Worm (Caenorhabditis elegans) whole organism, L2 larva: Measurements from ENCODE around the gene C10B5.1.

Experiments
- C34F6.9 ChIP-seq: fragments of 150-350 bp; optimal IDR thresholded peaks from 2 replicates; lab custom pipeline; 2014; ENCODE audit warnings: missing biosample characterization, missing genetic modification characterization
- F13H6.1 ChIP-seq: sonication (generic microtip); optimal IDR thresholded peaks from 2 replicates; lab custom pipeline; 2016; ENCODE audit warnings: missing genetic modification characterization, missing compliant biosample characterization
- R02D3.7 ChIP-seq: fragments of 150-350 bp; optimal IDR thresholded peaks from 2 replicates; lab custom pipeline; 2014; ENCODE audit warnings: missing biosample characterization, missing genetic modification characterization
- Y55F3AM.14 ChIP-seq: fragments of 200-800 bp; sonication (Bioruptor generic); optimal IDR thresholded peaks from 2 replicates; lab custom pipeline; 2018; ENCODE audit warnings: mild to moderate bottlenecking, missing genetic modification characterization, missing compliant biosample characterization
- ZK546.5 ChIP-seq: sonication (generic microtip); optimal IDR thresholded peaks from 2 replicates; lab custom pipeline; 2017; ENCODE audit warnings: missing biosample characterization, missing genetic modification characterization
- ama-1 ChIP-seq: fragments of 150-350 bp; optimal IDR thresholded peaks from 2 replicates; lab custom pipeline; 2018; ENCODE audit warnings: inconsistent platforms
- blmp-1 ChIP-seq: sonication (generic microtip); optimal IDR thresholded peaks from 2 replicates; lab custom pipeline; 2017; ENCODE audit warnings: missing genetic modification characterization, mild to moderate bottlenecking, missing compliant biosample characterization, antibody characterized with exemption, moderate library complexity; ENCODE audit not compliant: insufficient read depth
- ceh-16 ChIP-seq: fragments of 150-350 bp; optimal IDR thresholded peaks from 2 replicates; lab custom pipeline; 2014; ENCODE audit warnings: missing biosample characterization, missing genetic modification characterization
- ceh-82 ChIP-seq: fragments of 150-350 bp; optimal IDR thresholded peaks from 2 replicates; lab custom pipeline; 2014; ENCODE audit warnings: missing biosample characterization, missing genetic modification characterization
- dmd-4 ChIP-seq: sonication (generic microtip); optimal IDR thresholded peaks from 2 replicates; lab custom pipeline; 2017; ENCODE audit warnings: missing biosample characterization, missing genetic modification characterization
- egl-27 ChIP-seq: sonication (generic microtip); optimal IDR thresholded peaks from 3 replicates; lab custom pipeline; 2017; ENCODE audit warnings: missing biosample characterization, missing genetic modification reagents, missing genetic modification characterization
- elt-1 ChIP-seq: fragments of 150-350 bp; optimal IDR thresholded peaks from 2 replicates; lab custom pipeline; 2014; ENCODE audit warnings: missing biosample characterization, missing genetic modification characterization
- fos-1 ChIP-seq: fragments of 150-350 bp; optimal IDR thresholded peaks from 2 replicates; lab custom pipeline; 2014; ENCODE audit warnings: missing biosample characterization, missing genetic modification characterization
- gmeb-1 ChIP-seq: fragments of 150-350 bp; optimal IDR thresholded peaks from 2 replicates; lab custom pipeline; 2014; ENCODE audit warnings: missing biosample characterization, missing genetic modification characterization
- lin-11 ChIP-seq: fragments of 150-350 bp; sonication (generic microtip); optimal IDR thresholded peaks from 2 replicates; lab custom pipeline; 2014; ENCODE audit warnings: missing biosample characterization, missing genetic modification characterization, inconsistent platforms, mixed read lengths
- lin-13 ChIP-seq: fragments of 150-350 bp; optimal IDR thresholded peaks from 2 replicates; lab custom pipeline; 2014; ENCODE audit warnings: missing biosample characterization, missing genetic modification reagents, missing genetic modification characterization
- lin-39 ChIP-seq: fragments of 150-350 bp; optimal IDR thresholded peaks from 2 replicates; lab custom pipeline; 2014; ENCODE audit warnings: missing biosample characterization, missing genetic modification reagents, missing genetic modification characterization
- lsy-2 ChIP-seq, 2 experiments: fragments of 150-350 bp in 1 of 2; sonication (generic microtip) in 1 of 2; optimal IDR thresholded peaks; 2 replicates each; lab custom pipeline; 2014 to 2017; ENCODE audit warnings: missing biosample characterization in 2 of 2, missing genetic modification characterization in 2 of 2
- mdl-1 ChIP-seq, 2 experiments: fragments of 150-350 bp in 1 of 2; sonication (generic microtip) in 1 of 2; optimal IDR thresholded peaks; 2 replicates each; lab custom pipeline; 2017; ENCODE audit warnings: missing biosample characterization in 2 of 2, missing genetic modification characterization in 2 of 2
- nhr-10 ChIP-seq: sonication (generic microtip); optimal IDR thresholded peaks from 2 replicates; lab custom pipeline; 2017; ENCODE audit warnings: missing biosample characterization, missing genetic modification characterization
- nhr-11 ChIP-seq: fragments of 150-350 bp; optimal IDR thresholded peaks from 2 replicates; lab custom pipeline; 2014; ENCODE audit warnings: missing biosample characterization, missing genetic modification characterization
- nhr-12 ChIP-seq: fragments of 150-350 bp; optimal IDR thresholded peaks from 2 replicates; lab custom pipeline; 2014; ENCODE audit warnings: missing biosample characterization, missing genetic modification characterization
- nhr-129 ChIP-seq: fragments of 150-350 bp; optimal IDR thresholded peaks from 2 replicates; lab custom pipeline; 2014; ENCODE audit warnings: missing biosample characterization, missing genetic modification characterization
- nhr-21 ChIP-seq: fragments of 150-350 bp; optimal IDR thresholded peaks from 2 replicates; lab custom pipeline; 2014; ENCODE audit warnings: missing biosample characterization, missing genetic modification characterization
- nhr-23 ChIP-seq: fragments of 150-350 bp; optimal IDR thresholded peaks from 2 replicates; lab custom pipeline; 2014; ENCODE audit warnings: missing biosample characterization, missing genetic modification reagents, missing genetic modification characterization
- nhr-25 ChIP-seq: fragments of 150-350 bp; sonication (generic microtip); optimal IDR thresholded peaks from 3 replicates; lab custom pipeline; 2014; ENCODE audit warnings: missing biosample characterization, missing genetic modification characterization
- nhr-6 ChIP-seq: fragments of 150-350 bp; optimal IDR thresholded peaks from 2 replicates; lab custom pipeline; 2014; ENCODE audit warnings: missing biosample characterization, missing genetic modification characterization
- peb-1 ChIP-seq: fragments of 150-350 bp; optimal IDR thresholded peaks from 2 replicates; lab custom pipeline; 2014; ENCODE audit warnings: missing biosample characterization, missing genetic modification characterization
- sem-4 ChIP-seq: fragments of 150-350 bp; optimal IDR thresholded peaks from 2 replicates; lab custom pipeline; 2014; ENCODE audit warnings: missing biosample characterization, missing genetic modification reagents, missing genetic modification characterization
- sma-3 ChIP-seq: sonication (generic microtip); optimal IDR thresholded peaks from 2 replicates; lab custom pipeline; 2016; ENCODE audit warnings: missing genetic modification reagents, missing genetic modification characterization, missing compliant biosample characterization
- sma-9 ChIP-seq, 2 experiments: fragments of 150-350 bp in 1 of 2; sonication (generic microtip) in 1 of 2; optimal IDR thresholded peaks; 2 replicates each; lab custom pipeline; 2014 to 2016; ENCODE audit warnings: missing genetic modification characterization in 2 of 2, mild to moderate bottlenecking in 1 of 2, missing biosample characterization in 1 of 2, missing compliant biosample characterization in 1 of 2, missing genetic modification reagents in 1 of 2, moderate library complexity in 1 of 2
- unc-39 ChIP-seq: fragments of 150-350 bp; optimal IDR thresholded peaks from 2 replicates; lab custom pipeline; 2014; ENCODE audit warnings: missing biosample characterization, missing genetic modification characterization
- unc-55 ChIP-seq: fragments of 150-350 bp; sonication (generic microtip); optimal IDR thresholded peaks from 3 replicates; lab custom pipeline; 2014; ENCODE audit warnings: missing biosample characterization, missing genetic modification reagents, missing genetic modification characterization
- unc-62 ChIP-seq: fragments of 150-350 bp; optimal IDR thresholded peaks from 2 replicates; lab custom pipeline; 2014; ENCODE audit warnings: missing biosample characterization, missing genetic modification reagents, missing genetic modification characterization
- zag-1 ChIP-seq: fragments of 150-350 bp; optimal IDR thresholded peaks from 2 replicates; lab custom pipeline; 2014; ENCODE audit warnings: missing biosample characterization, missing genetic modification characterization
- ztf-1 ChIP-seq: fragments of 200-800 bp; sonication (Bioruptor generic); conservative IDR thresholded peaks from 2 replicates; pipeline ENCODE4 v1.3.6; 2022; ENCODE audit warnings: missing genetic modification characterization, missing compliant biosample characterization

Gene C10B5.1

ce11 chrV:8610633-8611404 lies 29.8 kb downstream of the C10B5.1 start, which contains the start of gene fip-4:
Gene fip-4 (minus strand): TSS chrV:8611268.
- TF ChIP-seq sma-9 (GFP tag; optimal IDR thresholded peaks at IDR 0.05; lab: Kevin White, UChicago) (peak; percentile 70), sma-9 (tag; optimal IDR thresholded peaks at IDR 0.05; lab: Kevin White, UChicago) (no peak), lsy-2 (tag; optimal IDR thresholded peaks at IDR 0.05; lab: Kevin White, UChicago) (peak in 1 of 2 experiments; percentile 22), sem-4 (tag; lab: Kevin White, UChicago) (peak; percentile 28), R02D3.7 (no peak), fos-1 (tag; lab: Kevin White, UChicago) (peak; percentile 43), sma-3 (GFP tag; lab: Kevin White, UChicago) (peak; percentile 29), nhr-11 (tag; lab: Kevin White, UChicago) (no peak), ama-1 (peak; percentile 55), nhr-25 (tag; lab: Kevin White, UChicago) (peak; percentile 79), mdl-1 (tag; optimal IDR thresholded peaks at IDR 0.05; lab: Kevin White, UChicago) (peak in 1 of 2 experiments; percentile 34), F13H6.1 (tag; lab: Kevin White, UChicago) (peak; percentile 7), C34F6.9 (tag; lab: Kevin White, UChicago) (peak; percentile 45), dmd-4 (tag; lab: Kevin White, UChicago) (no peak), ceh-82 (tag; lab: Kevin White, UChicago) (no peak), unc-62 (no peak), nhr-12 (no peak), unc-39 (tag; lab: Kevin White, UChicago) (no peak), Y55F3AM.14 (GFP tag; lab: Kevin White, UChicago) (no peak), blmp-1 (tag; lab: Kevin White, UChicago) (peak; percentile 98), nhr-21 (tag; lab: Kevin White, UChicago) (peak; percentile 44), nhr-129 (peak; percentile 46), gmeb-1 (no peak), nhr-10 (tag; lab: Kevin White, UChicago) (no peak), ztf-1 (no peak)

DNA sequence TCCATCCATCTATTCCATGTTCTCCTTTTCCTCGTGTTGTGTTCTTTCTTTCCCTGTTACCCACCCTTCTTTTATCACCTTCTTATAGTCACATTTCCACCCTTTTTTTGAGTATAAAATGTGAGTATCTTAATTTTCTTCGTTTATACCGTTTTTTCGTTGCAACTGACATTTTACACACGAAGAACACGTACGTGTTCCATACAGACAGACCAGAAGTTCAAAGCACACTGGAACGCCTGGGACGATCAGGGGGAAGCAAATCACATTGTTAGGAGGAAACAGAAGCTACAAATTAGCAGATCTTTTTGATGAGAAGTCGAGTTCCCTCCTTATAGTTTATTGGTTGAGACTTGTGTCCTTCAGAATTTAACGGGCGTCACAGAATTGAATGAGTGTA lies 34.6 kb downstream of the C10B5.1 start:
- TF ChIP-seq sma-3 (GFP tag; lab: Kevin White, UChicago): no peak
- no peak for TF ChIP-seq lin-13
- TF ChIP-seq ceh-82 (tag; lab: Kevin White, UChicago): no peak
- TF ChIP-seq unc-62: no peak
- TF ChIP-seq gmeb-1: no peak
- no peak for TF ChIP-seq Y55F3AM.14 (GFP tag; lab: Kevin White, UChicago)
- TF ChIP-seq zag-1: no peak
- no peak for TF ChIP-seq nhr-21 (tag; lab: Kevin White, UChicago)
- TF ChIP-seq R02D3.7: no peak
- no peak for TF ChIP-seq unc-55 (GFP tag; lab: Kevin White, UChicago)
- no peak for TF ChIP-seq blmp-1 (tag; lab: Kevin White, UChicago)
- no peak for TF ChIP-seq fos-1 (tag; lab: Kevin White, UChicago)
- no peak for TF ChIP-seq ama-1
- no peak for TF ChIP-seq peb-1
- TF ChIP-seq nhr-129: no peak
- no peak for TF ChIP-seq lin-11 (tag; lab: Kevin White, UChicago)
- TF ChIP-seq elt-1 (tag; lab: Kevin White, UChicago): no peak
- TF ChIP-seq egl-27 (tag; lab: Kevin White, UChicago): no peak
- TF ChIP-seq dmd-4 (tag; lab: Kevin White, UChicago): no peak
- TF ChIP-seq, all 48 proteins: peak for 0

ce11 chrV:8618738-8619137 lies 37.7 kb downstream of the C10B5.1 start, which contains the start of gene grd-5:
Gene grd-5 (plus strand): TSS chrV:8619032.
- TF ChIP-seq nhr-23: no peak
- no peak for TF ChIP-seq ceh-16
- TF ChIP-seq sma-9 (GFP tag; optimal IDR thresholded peaks at IDR 0.05; lab: Kevin White, UChicago): peak; percentile 39
- no peak for TF ChIP-seq sma-9 (tag; optimal IDR thresholded peaks at IDR 0.05; lab: Kevin White, UChicago)
- no peak for TF ChIP-seq C34F6.9 (tag; lab: Kevin White, UChicago)

DNA sequence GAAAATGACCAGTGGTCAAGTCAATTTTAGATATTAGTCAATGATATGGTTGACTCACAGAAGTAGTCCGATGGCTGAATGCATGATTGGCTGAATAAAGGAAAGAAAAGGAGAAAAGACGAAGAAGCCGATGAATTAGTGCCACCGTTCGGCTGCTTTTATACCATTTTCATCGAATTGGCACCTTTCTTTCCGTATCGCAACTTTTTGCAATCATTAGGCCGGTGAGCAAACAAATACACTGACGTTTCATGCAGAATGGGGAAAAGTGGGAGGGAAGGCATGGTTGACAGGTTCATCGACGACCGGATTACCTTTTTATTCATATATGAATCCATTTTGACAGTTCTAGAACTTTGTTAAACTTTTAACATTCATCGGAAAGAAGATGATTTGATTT lies 40.2 kb downstream of the C10B5.1 start, which contains the start of gene idpc-2:
Gene idpc-2 (minus strand): TSS at position 101 of the 400 bp plus-strand sequence.
- no peak for TF ChIP-seq nhr-6 (tag; lab: Kevin White, UChicago)
- TF ChIP-seq ceh-16: no peak
- no peak for TF ChIP-seq ZK546.5 (tag; lab: Kevin White, UChicago)
- TF ChIP-seq egl-27 (tag; lab: Kevin White, UChicago): no peak
- TF ChIP-seq unc-55 (GFP tag; lab: Kevin White, UChicago): no peak
- no peak for TF ChIP-seq lin-39
